Fruit fly (Drosophila melanogaster) whole organism, embryonic: ENCODE measurements around the gene CG15414.

Experiments used
- Ada2b ChIP-seq: fragments of 200-800 bp; sonication (Bioruptor generic); IDR thresholded peaks from 2 replicates; pipeline ENCODE4 v1.3.6; 2022; ENCODE audit warnings: missing biosample characterization, missing genetic modification characterization
- Antp ChIP-seq: fragments of 200-800 bp; sonication (Bioruptor generic); optimal IDR thresholded peaks from 3 replicates; lab custom pipeline; 2016; ENCODE audit warnings: missing biosample characterization, missing genetic modification characterization
- CG11456 ChIP-seq: fragments of 200-800 bp; sonication (Bioruptor generic); IDR thresholded peaks from 3 replicates; pipeline ENCODE4 v1.3.6; 2022; ENCODE audit warnings: missing biosample characterization, missing genetic modification characterization
- CG12942 ChIP-seq: fragments of 200-800 bp; sonication (Bioruptor generic); optimal IDR thresholded peaks from 3 replicates; lab custom pipeline; 2016; ENCODE audit warnings: missing biosample characterization, missing genetic modification characterization
- CG16815 ChIP-seq: fragments of 200-800 bp; sonication (Bioruptor generic); optimal IDR thresholded peaks from 3 replicates; lab custom pipeline; 2017; ENCODE audit warnings: missing biosample characterization, mild to moderate bottlenecking, missing genetic modification characterization
- CG17612 ChIP-seq: fragments of 200-800 bp; sonication (Bioruptor generic); IDR thresholded peaks from 2 replicates; pipeline ENCODE4 v1.3.6; 2022; ENCODE audit warnings: missing biosample characterization, missing genetic modification characterization
- CG18599 ChIP-seq: fragments of 200-800 bp; sonication (Bioruptor generic); optimal IDR thresholded peaks from 3 replicates; lab custom pipeline; 2017; ENCODE audit warnings: missing biosample characterization, missing genetic modification characterization, mild to moderate bottlenecking, moderate library complexity, missing genetic modification reagents
- CG2129 ChIP-seq: fragments of 200-800 bp; sonication (Bioruptor generic); IDR thresholded peaks from 2 replicates; pipeline ENCODE4 v1.3.6; 2022; ENCODE audit warnings: missing biosample characterization, missing genetic modification characterization; ENCODE audit not compliant: partially characterized antibody
- CG30403 ChIP-seq: fragments of 200-800 bp; sonication (Bioruptor generic); optimal IDR thresholded peaks from 3 replicates; lab custom pipeline; 2016; ENCODE audit warnings: missing biosample characterization, missing genetic modification characterization
- CG3065 ChIP-seq: fragments of 200-800 bp; sonication (Bioruptor generic); optimal IDR thresholded peaks from 2 replicates; lab custom pipeline; 2016; ENCODE audit warnings: missing biosample characterization, missing genetic modification characterization
- CG31441 ChIP-seq: fragments of 200-800 bp; sonication (Bioruptor generic); IDR thresholded peaks from 2 replicates; pipeline ENCODE4 v1.3.6; 2022; ENCODE audit warnings: missing biosample characterization, missing genetic modification characterization
- CG4328 ChIP-seq: fragments of 200-800 bp; sonication (Bioruptor generic); optimal IDR thresholded peaks from 3 replicates; lab custom pipeline; 2017; ENCODE audit warnings: missing biosample characterization, missing genetic modification reagents, missing genetic modification characterization
- CG4404 ChIP-seq: fragments of 200-800 bp; sonication (Bioruptor generic); IDR thresholded peaks from 2 replicates; pipeline ENCODE4 v1.3.6; 2022; ENCODE audit warnings: missing biosample characterization, missing genetic modification characterization
- CG6689 ChIP-seq: fragments of 200-800 bp; sonication (Bioruptor generic); IDR thresholded peaks from 2 replicates; pipeline ENCODE4 v1.3.6; 2022; ENCODE audit warnings: missing biosample characterization, missing genetic modification characterization
- CG6813 ChIP-seq: fragments of 200-800 bp; sonication (Bioruptor generic); optimal IDR thresholded peaks from 2 replicates; lab custom pipeline; 2017; ENCODE audit warnings: missing biosample characterization, missing genetic modification characterization, mild to moderate bottlenecking, moderate library complexity, missing genetic modification reagents
- CG8478 ChIP-seq: fragments of >200 bp; optimal IDR thresholded peaks from 2 replicates; lab custom pipeline; 2018
- CoRest ChIP-seq: fragments of 200-800 bp; sonication (Bioruptor generic); optimal IDR thresholded peaks from 3 replicates; lab custom pipeline; 2018; ENCODE audit warnings: missing biosample characterization, mild to moderate bottlenecking, missing genetic modification characterization, moderate library complexity
- D ChIP-seq, 2 experiments: fragments of 200-800 bp in 1 of 2; fragments of >200 bp in 1 of 2; sonication (Bioruptor generic) in 1 of 2; optimal IDR thresholded peaks; 2 replicates in 1 of 2; 3 replicates in 1 of 2; lab custom pipeline; 2017; ENCODE audit warnings: mild to moderate bottlenecking in 1 of 2, missing biosample characterization in 1 of 2, missing genetic modification characterization in 1 of 2, missing genetic modification reagents in 1 of 2
- D19A ChIP-seq: fragments of 200-800 bp; optimal IDR thresholded peaks from 3 replicates; lab custom pipeline; 2019; ENCODE audit warnings: missing biosample characterization, mild to moderate bottlenecking, missing genetic modification characterization, moderate library complexity
- Dbx ChIP-seq: fragments of 200-800 bp; sonication (Bioruptor generic); IDR thresholded peaks from 3 replicates; pipeline ENCODE4 v1.3.6; 2022; ENCODE audit warnings: missing biosample characterization, missing genetic modification characterization
- Doc3 ChIP-seq: fragments of 200-800 bp; sonication (Bioruptor generic); IDR thresholded peaks from 3 replicates; pipeline ENCODE4 v1.3.6; 2022; ENCODE audit warnings: missing biosample characterization, missing genetic modification characterization; ENCODE audit not compliant: partially characterized antibody
- E2f1 ChIP-seq: fragments of 200-800 bp; sonication (Bioruptor generic); IDR thresholded peaks from 2 replicates; pipeline ENCODE4 v1.3.6; 2022; ENCODE audit warnings: missing biosample characterization, missing genetic modification characterization
- E2f2 ChIP-seq: fragments of 200-800 bp; sonication (Bioruptor generic); IDR thresholded peaks from 2 replicates; pipeline ENCODE4 v1.3.6; 2022; ENCODE audit warnings: missing biosample characterization, missing genetic modification characterization
- HmgD ChIP-seq: fragments of 200-800 bp; sonication (Bioruptor generic); optimal IDR thresholded peaks from 3 replicates; lab custom pipeline; 2016; ENCODE audit warnings: missing biosample characterization, missing genetic modification characterization
- MBD-R2 ChIP-seq: fragments of 200-800 bp; sonication (Bioruptor generic); IDR thresholded peaks from 2 replicates; pipeline ENCODE4 v1.3.6; 2022; ENCODE audit warnings: missing biosample characterization, missing genetic modification characterization
- Max ChIP-seq: fragments of 200-800 bp; sonication (Bioruptor generic); optimal IDR thresholded peaks from 2 replicates; lab custom pipeline; 2016; ENCODE audit warnings: missing biosample characterization, mild to moderate bottlenecking, missing genetic modification characterization
- Oaz ChIP-seq: fragments of 200-800 bp; sonication (Bioruptor generic); IDR thresholded peaks from 2 replicates; pipeline ENCODE4 v1.3.6; 2022; ENCODE audit warnings: missing biosample characterization, missing genetic modification characterization
- Sox102F ChIP-seq: fragments of 200-800 bp; sonication (Bioruptor generic); optimal IDR thresholded peaks from 2 replicates; lab custom pipeline; 2018; ENCODE audit warnings: missing biosample characterization, mild to moderate bottlenecking, missing genetic modification characterization, moderate library complexity
- Sry-δ ChIP-seq: fragments of 200-800 bp; sonication (Bioruptor generic); optimal IDR thresholded peaks from 2 replicates; lab custom pipeline; 2016; ENCODE audit warnings: missing biosample characterization, missing genetic modification characterization
- Xrp1 ChIP-seq: fragments of 200-800 bp; sonication (Bioruptor generic); IDR thresholded peaks from 2 replicates; pipeline ENCODE4 v1.3.6; 2022; ENCODE audit warnings: missing biosample characterization, missing genetic modification characterization
- ato ChIP-seq: fragments of 200-800 bp; sonication (Bioruptor generic); IDR thresholded peaks from 2 replicates; pipeline ENCODE4 v1.3.6; 2022; ENCODE audit warnings: missing biosample characterization, missing genetic modification characterization; ENCODE audit not compliant: partially characterized antibody
- bigmax ChIP-seq: fragments of 200-800 bp; sonication (Bioruptor generic); optimal IDR thresholded peaks from 2 replicates; lab custom pipeline; 2018; ENCODE audit warnings: missing biosample characterization, mild to moderate bottlenecking, missing genetic modification characterization
- bsh ChIP-seq, 2 experiments: fragments of 200-800 bp; sonication (Bioruptor generic); optimal IDR thresholded peaks; 2 replicates each; lab custom pipeline; 2017 to 2018; ENCODE audit warnings: mild to moderate bottlenecking in 2 of 2, missing biosample characterization in 2 of 2, missing genetic modification characterization in 2 of 2, moderate library complexity in 1 of 2
- dpn ChIP-seq, 2 experiments: fragments of 200-800 bp; sonication (Bioruptor generic); optimal IDR thresholded peaks; 3 replicates each; lab custom pipeline; 2016; ENCODE audit warnings: missing biosample characterization in 2 of 2, missing genetic modification characterization in 2 of 2
- gt ChIP-seq: fragments of 200-800 bp; sonication (Bioruptor generic); IDR thresholded peaks from 2 replicates; pipeline ENCODE4 v1.3.6; 2022; ENCODE audit warnings: missing biosample characterization, missing genetic modification characterization
- h ChIP-seq: fragments of >200 bp; optimal IDR thresholded peaks from 2 replicates; lab custom pipeline; 2017
- hbn ChIP-seq: fragments of 200-800 bp; sonication (Bioruptor generic); IDR thresholded peaks from 2 replicates; pipeline ENCODE4 v1.3.6; 2022; ENCODE audit warnings: missing biosample characterization, missing genetic modification characterization; ENCODE audit not compliant: partially characterized antibody
- ind ChIP-seq: fragments of 200-800 bp; sonication (Bioruptor generic); optimal IDR thresholded peaks from 3 replicates; lab custom pipeline; 2016; ENCODE audit warnings: missing biosample characterization, missing genetic modification characterization
- lola ChIP-seq, 3 experiments: fragments of >200 bp in 2 of 3; fragments of 200-800 bp in 1 of 3; sonication (Bioruptor generic) in 1 of 3; optimal IDR thresholded peaks; 2 replicates each; lab custom pipeline; 2017 to 2019; ENCODE audit warnings: missing biosample characterization in 3 of 3, missing genetic modification characterization in 3 of 3, mild to moderate bottlenecking in 1 of 3, moderate library complexity in 1 of 3
- maf-S ChIP-seq: fragments of 200-800 bp; sonication (Bioruptor generic); optimal IDR thresholded peaks from 2 replicates; lab custom pipeline; 2016; ENCODE audit warnings: missing biosample characterization, missing genetic modification characterization
- mam ChIP-seq: fragments of 200-800 bp; sonication (Bioruptor generic); optimal IDR thresholded peaks from 3 replicates; lab custom pipeline; 2016; ENCODE audit warnings: missing biosample characterization, missing genetic modification characterization
- nerfin-2 ChIP-seq: fragments of 200-800 bp; sonication (Bioruptor generic); IDR thresholded peaks from 2 replicates; pipeline ENCODE4 v1.3.6; 2022; ENCODE audit warnings: missing biosample characterization, missing genetic modification characterization; ENCODE audit not compliant: partially characterized antibody
- odd ChIP-seq: fragments of 200-800 bp; sonication (Bioruptor generic); optimal IDR thresholded peaks from 2 replicates; lab custom pipeline; 2017; ENCODE audit warnings: missing biosample characterization, mild to moderate bottlenecking, missing genetic modification characterization
- p53 ChIP-seq: fragments of 200-800 bp; sonication (Bioruptor generic); optimal IDR thresholded peaks from 2 replicates; lab custom pipeline; 2016; ENCODE audit warnings: missing biosample characterization, missing genetic modification characterization
- scrt ChIP-seq: fragments of 200-800 bp; sonication (Bioruptor generic); optimal IDR thresholded peaks from 2 replicates; lab custom pipeline; 2018; ENCODE audit warnings: missing biosample characterization, mild to moderate bottlenecking, missing genetic modification characterization, moderate library complexity
- slou ChIP-seq: fragments of 200-800 bp; sonication (Bioruptor generic); optimal IDR thresholded peaks from 3 replicates; lab custom pipeline; 2016; ENCODE audit warnings: missing biosample characterization, missing genetic modification characterization
- stc ChIP-seq: fragments of 200-800 bp; sonication (Bioruptor generic); IDR thresholded peaks from 2 replicates; pipeline ENCODE4 v1.3.6; 2022; ENCODE audit warnings: missing biosample characterization, missing genetic modification characterization
- ttk ChIP-seq: fragments of 200-800 bp; sonication (Bioruptor generic); IDR thresholded peaks from 2 replicates; pipeline ENCODE4 v2.1.2; 2022; ENCODE audit warnings: missing biosample characterization, missing genetic modification characterization
- usp ChIP-seq: fragments of >200 bp; optimal IDR thresholded peaks from 2 replicates; lab custom pipeline; 2017; ENCODE audit warnings: missing biosample characterization, missing genetic modification characterization
- vvl ChIP-seq: fragments of 200-800 bp; sonication (Bioruptor generic); IDR thresholded peaks from 2 replicates; pipeline ENCODE4 v1.3.6; 2022; ENCODE audit warnings: missing biosample characterization, missing genetic modification characterization

CG15414 gene

DNA sequence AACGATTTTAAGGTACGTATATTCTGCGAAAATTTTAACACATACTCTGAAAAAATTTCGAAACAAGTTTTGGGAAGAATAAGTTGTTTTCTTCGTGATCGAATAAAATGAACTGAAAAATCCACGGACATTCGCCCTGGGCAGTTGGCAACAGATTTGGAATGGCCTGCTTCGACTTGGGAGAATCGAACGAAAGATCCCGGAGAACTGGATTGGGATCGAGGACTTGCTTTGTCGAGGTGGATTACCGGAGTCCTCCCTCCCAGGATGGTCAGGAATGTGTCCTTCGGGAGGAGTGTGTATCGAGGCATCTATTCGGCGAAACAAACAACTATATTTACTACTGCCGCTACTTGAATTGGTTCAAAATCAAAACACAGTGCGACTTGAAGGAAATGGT lies 28.7 kb upstream of the CG15414 start, which contains the start of the genes CG3213 and CG8851:
CG3213 (minus strand) TSS at position 101 of the 400 bp plus-strand sequence.
CG8851 (plus strand) TSS at position 127 of the 400 bp plus-strand sequence.
- TF ChIP-seq h (no peak), CG12942 (GFP tag; lab: Kevin White, UChicago) (no peak), Doc3 (GFP tag; lab: Robert Waterston, UW) (no peak), D19A (tag; lab: Kevin White, UChicago) (no peak), lola (GFP tag; optimal IDR thresholded peaks at IDR 0.05; lab: Kevin White, UChicago) (no peak), Ada2b (no peak), bsh (GFP tag; optimal IDR thresholded peaks at IDR 0.05; lab: Kevin White, UChicago) (no peak), CG31441 (GFP tag; lab: Robert Waterston, UW) (no peak), CG4404 (no peak), nerfin-2 (GFP tag; lab: Robert Waterston, UW) (no peak), CG17612 (GFP tag; lab: Robert Waterston, UW) (no peak), Oaz (GFP tag; lab: Robert Waterston, UW) (no peak), ind (GFP tag; lab: Kevin White, UChicago) (no peak), E2f1 (GFP tag; lab: Robert Waterston, UW) (no peak), CG6813 (GFP tag; lab: Kevin White, UChicago) (no peak), hbn (no peak)

DNA sequence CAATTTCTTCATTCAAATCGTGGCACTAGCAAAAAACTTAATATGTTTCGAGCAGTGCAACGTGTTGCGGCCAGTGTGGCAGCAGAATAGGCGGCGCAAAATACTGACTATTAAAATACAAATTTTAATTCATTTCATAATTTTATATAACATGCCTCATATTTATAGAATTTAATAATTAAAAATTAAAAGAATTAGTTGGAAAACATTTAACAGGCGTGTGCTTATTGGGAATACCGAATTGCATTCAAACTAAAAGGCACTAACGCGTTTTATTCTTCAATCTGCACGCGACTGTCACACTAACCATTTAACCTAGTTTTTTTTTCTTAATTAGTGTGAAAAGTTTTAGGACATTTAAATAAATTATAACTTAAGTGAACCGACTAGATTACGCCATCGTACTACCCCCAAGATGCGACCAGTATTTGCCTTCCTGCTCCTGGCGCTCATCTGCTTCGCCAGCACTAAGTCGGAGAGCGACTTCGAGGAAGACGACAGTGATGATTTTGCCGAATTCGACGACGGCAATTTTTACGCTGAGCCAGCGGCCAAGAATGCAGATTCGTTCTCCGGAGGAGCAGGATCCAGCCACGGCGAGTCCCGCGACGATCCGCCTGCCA lies 23.8 kb upstream of the CG15414 start, which contains the start of the genes LeuRS and CG17593:
LeuRS (minus strand) TSS at position 88 of the 623 bp plus-strand sequence.
CG17593 (plus strand) TSS at position 304 of the 623 bp plus-strand sequence.
- peak; percentile 58 for TF ChIP-seq Max (GFP tag; lab: Kevin White, UChicago)
- peak; percentile 80 for TF ChIP-seq bigmax (GFP tag; lab: Kevin White, UChicago)
- no peak for TF ChIP-seq usp (GFP tag; lab: Kevin White, UChicago)
- TF ChIP-seq CG2129 (GFP tag; lab: Robert Waterston, UW), result no peak
- no peak for TF ChIP-seq Dbx (GFP tag; lab: Robert Waterston, UW)
- no peak for TF ChIP-seq slou (GFP tag; lab: Kevin White, UChicago)
- no peak for TF ChIP-seq scrt
- no peak for TF ChIP-seq gt (GFP tag; lab: Robert Waterston, UW)
- peak; percentile 61 for TF ChIP-seq MBD-R2 (GFP tag; lab: Robert Waterston, UW)
- TF ChIP-seq stc, result no peak
- no peak for TF ChIP-seq CG18599 (GFP tag; lab: Kevin White, UChicago)
- TF ChIP-seq p53 (GFP tag; lab: Kevin White, UChicago), result no peak
- no peak for TF ChIP-seq ato (GFP tag; lab: Robert Waterston, UW)
- peak; percentile 46; the same call in 1 of the 2 replicates for TF ChIP-seq E2f2 (GFP tag; lab: Robert Waterston, UW)
- TF ChIP-seq D (optimal IDR thresholded peaks at IDR 0.05; lab: Kevin White, UChicago), result no peak
- no peak for TF ChIP-seq D (GFP tag; optimal IDR thresholded peaks at IDR 0.05; lab: Kevin White, UChicago)
- TF ChIP-seq HmgD (GFP tag; lab: Kevin White, UChicago), result no peak
- no peak for TF ChIP-seq Xrp1
- TF ChIP-seq CG6689 (GFP tag; lab: Robert Waterston, UW), result no peak
- TF ChIP-seq maf-S (GFP tag; lab: Kevin White, UChicago), result no peak
- TF ChIP-seq odd (GFP tag; lab: Kevin White, UChicago), result no peak
- no peak for TF ChIP-seq CG4328
- no peak for TF ChIP-seq Antp (GFP tag; lab: Kevin White, UChicago)
- no peak for TF ChIP-seq dpn (GFP tag; optimal IDR thresholded peaks at IDR 0.05; lab: Kevin White, UChicago)
- TF ChIP-seq Sox102F (GFP tag; lab: Kevin White, UChicago), result no peak
- no peak for TF ChIP-seq CG30403 (GFP tag; lab: Kevin White, UChicago)
- TF ChIP-seq vvl (GFP tag; lab: Robert Waterston, UW), result no peak
- no peak for TF ChIP-seq CG11456 (GFP tag; lab: Robert Waterston, UW)
- TF ChIP-seq Sry-δ (GFP tag; lab: Kevin White, UChicago), result no peak
- no peak for TF ChIP-seq nerfin-2 (GFP tag; lab: Robert Waterston, UW)
- TF ChIP-seq mam (GFP tag; lab: Kevin White, UChicago), result no peak
- TF ChIP-seq ttk (GFP tag; lab: Robert Waterston, UW), result no peak
- no peak for TF ChIP-seq CG16815
- TF ChIP-seq CG8478 (lab: Kevin White, UChicago), result no peak
- TF ChIP-seq CG3065, result no peak
- TF ChIP-seq CoRest, result no peak
